Worm (Caenorhabditis elegans) whole organism, midembryonic: ENCODE measurements around the gene kcc-1.

Source experiments
- cog-1 ChIP-seq: sonication (generic microtip); optimal IDR thresholded peaks from 2 replicates; lab custom pipeline; 2016; ENCODE audit warnings: missing genetic modification characterization, missing compliant biosample characterization
- flt-1 ChIP-seq: fragments of 200-800 bp; sonication (Bioruptor generic); IDR thresholded peaks from 2 replicates; pipeline ENCODE4 v1.3.6; 2022; ENCODE audit warnings: missing genetic modification characterization, missing compliant biosample characterization
- klf-2 ChIP-seq: fragments of 200-800 bp; sonication (Bioruptor generic); conservative IDR thresholded peaks from 2 replicates; pipeline ENCODE4 v1.3.6; 2022; ENCODE audit warnings: missing genetic modification reagents, missing genetic modification characterization, missing compliant biosample characterization
- med-1 ChIP-seq: sonication (generic microtip); optimal IDR thresholded peaks from 2 replicates; lab custom pipeline; 2017; ENCODE audit warnings: missing genetic modification characterization, mild to moderate bottlenecking, missing compliant biosample characterization, antibody characterized with exemption, missing genetic modification reagents; ENCODE audit not compliant: insufficient read depth
- ref-1 ChIP-seq: fragments of 200-800 bp; sonication (Bioruptor generic); conservative IDR thresholded peaks from 2 replicates; pipeline ENCODE4 v1.3.6; 2022; ENCODE audit warnings: missing genetic modification reagents, missing genetic modification characterization, missing compliant biosample characterization
- ztf-23 ChIP-seq: fragments of 200-800 bp; sonication (Bioruptor generic); IDR thresholded peaks from 2 replicates; pipeline ENCODE4 v1.3.6; 2022; ENCODE audit warnings: missing genetic modification reagents, missing genetic modification characterization, missing compliant biosample characterization
- ztf-29 ChIP-seq: fragments of 200-800 bp; sonication (Bioruptor generic); IDR thresholded peaks from 2 replicates; pipeline ENCODE4 v1.3.6; 2022; ENCODE audit warnings: missing genetic modification reagents, missing genetic modification characterization, missing compliant biosample characterization

ce11 chrIV:7211313-7211712, 5.2 kb downstream of the kcc-1 start:
- TF ChIP-seq flt-1 (GFP tag; lab: Robert Waterston, UW): no peak
- TF ChIP-seq klf-2 (GFP tag; lab: Robert Waterston, UW): no peak
- no peak for TF ChIP-seq ztf-29
- no peak for TF ChIP-seq med-1
- TF ChIP-seq ztf-23: no peak
- TF ChIP-seq ref-1 (GFP tag; lab: Robert Waterston, UW): no peak
- no peak for TF ChIP-seq cog-1 (tag; lab: Kevin White, UChicago)
